Worm (Caenorhabditis elegans) whole organism, young adult: ENCODE measurements around the gene nspc-9.
A peak's percentile ranks its signal among the peaks of the same experiment; 100 is the strongest.

ENCODE experiments used
- B0261.1 ChIP-seq: sonication (generic microtip); optimal IDR thresholded peaks from 2 replicates; lab custom pipeline; 2016; ENCODE audit warnings: mild to moderate bottlenecking, missing genetic modification characterization, moderate library complexity, missing compliant biosample characterization
- C17E4.6 ChIP-seq: fragments of 200-800 bp; sonication (Bioruptor generic); IDR thresholded peaks from 2 replicates; pipeline ENCODE4 v1.3.6; 2022; ENCODE audit warnings: missing genetic modification reagents, missing genetic modification characterization, missing compliant biosample characterization
- D2030.7 ChIP-seq: fragments of 200-800 bp; sonication (Bioruptor generic); IDR thresholded peaks from 2 replicates; pipeline ENCODE4 v1.3.6; 2022; ENCODE audit warnings: missing genetic modification reagents, missing genetic modification characterization, missing compliant biosample characterization
- F22D6.2 ChIP-seq: sonication (generic microtip); optimal IDR thresholded peaks from 2 replicates; lab custom pipeline; 2016; ENCODE audit warnings: mild to moderate bottlenecking, missing genetic modification characterization, missing compliant biosample characterization
- F23B12.7 ChIP-seq: sonication (generic microtip); optimal IDR thresholded peaks from 2 replicates; lab custom pipeline; 2017; ENCODE audit warnings: missing genetic modification characterization, mild to moderate bottlenecking, missing compliant biosample characterization, antibody characterized with exemption, moderate library complexity; ENCODE audit not compliant: insufficient read depth
- F37B4.10 ChIP-seq: fragments of 200-800 bp; sonication (Bioruptor generic); IDR thresholded peaks from 2 replicates; pipeline ENCODE4 v1.3.6; 2022; ENCODE audit warnings: missing genetic modification characterization, missing compliant biosample characterization
- F52B5.7 ChIP-seq: sonication (generic microtip); optimal IDR thresholded peaks from 2 replicates; lab custom pipeline; 2016; ENCODE audit warnings: mild to moderate bottlenecking, missing genetic modification characterization, missing compliant biosample characterization
- T07F8.4 ChIP-seq: sonication (generic microtip); optimal IDR thresholded peaks from 2 replicates; lab custom pipeline; 2016; ENCODE audit warnings: mild to moderate bottlenecking, missing genetic modification characterization, moderate library complexity, missing compliant biosample characterization
- Y53F4B.3 ChIP-seq: fragments of 200-800 bp; sonication (Bioruptor generic); IDR thresholded peaks from 2 replicates; pipeline ENCODE4 v1.3.6; 2022; ENCODE audit warnings: missing genetic modification reagents, missing genetic modification characterization, missing compliant biosample characterization
- ZK185.1 ChIP-seq: sonication (generic microtip); optimal IDR thresholded peaks from 2 replicates; lab custom pipeline; 2016; ENCODE audit warnings: mild to moderate bottlenecking, missing genetic modification characterization, missing compliant biosample characterization; ENCODE audit not compliant: poor library complexity, severe bottlenecking
- ama-1 ChIP-seq, 3 experiments: fragments of 150-350 bp in 1 of 3; sonication (generic microtip) in 2 of 3; optimal IDR thresholded peaks; 2 replicates each; lab custom pipeline; 2014 to 2018; ENCODE audit warnings: missing biosample characterization in 2 of 3, missing genetic modification characterization in 2 of 3, missing genetic modification reagents in 2 of 3
- aptf-2 ChIP-seq: fragments of 200-800 bp; sonication (Bioruptor generic); conservative IDR thresholded peaks from 2 replicates; pipeline ENCODE4 v1.3.6; 2022; ENCODE audit warnings: missing genetic modification reagents, missing genetic modification characterization, missing compliant biosample characterization
- aptf-3 ChIP-seq: fragments of 200-800 bp; sonication (Bioruptor generic); IDR thresholded peaks from 2 replicates; pipeline ENCODE4 v1.3.6; 2022; ENCODE audit warnings: missing genetic modification characterization, missing compliant biosample characterization
- atf-7 ChIP-seq: sonication (generic microtip); optimal IDR thresholded peaks from 2 replicates; lab custom pipeline; 2017; ENCODE audit warnings: mild to moderate bottlenecking, missing genetic modification characterization, missing compliant biosample characterization
- athp-1 ChIP-seq: sonication (generic microtip); optimal IDR thresholded peaks from 2 replicates; lab custom pipeline; 2017; ENCODE audit warnings: mild to moderate bottlenecking, missing genetic modification characterization, missing compliant biosample characterization
- attf-3 ChIP-seq: fragments of 200-800 bp; sonication (Bioruptor generic); conservative IDR thresholded peaks from 2 replicates; pipeline ENCODE4 v1.3.6; 2022; ENCODE audit warnings: missing genetic modification reagents, missing genetic modification characterization, missing compliant biosample characterization
- attf-5 ChIP-seq: fragments of 200-800 bp; sonication (Bioruptor generic); optimal IDR thresholded peaks from 2 replicates; lab custom pipeline; 2018; ENCODE audit warnings: mild to moderate bottlenecking, missing genetic modification characterization, missing compliant biosample characterization
- bed-2 ChIP-seq: fragments of 200-800 bp; sonication (Bioruptor generic); IDR thresholded peaks from 2 replicates; pipeline ENCODE4 v1.3.6; 2022; ENCODE audit warnings: missing genetic modification reagents, missing genetic modification characterization, missing compliant biosample characterization
- efl-1 ChIP-seq: fragments of 150-350 bp; optimal IDR thresholded peaks from 2 replicates; lab custom pipeline; 2014; ENCODE audit warnings: missing biosample characterization, missing genetic modification reagents, missing genetic modification characterization
- hmg-1.2 ChIP-seq: fragments of 200-800 bp; sonication (Bioruptor generic); IDR thresholded peaks from 2 replicates; pipeline ENCODE4 v1.3.6; 2022; ENCODE audit warnings: missing genetic modification reagents, missing genetic modification characterization, missing compliant biosample characterization
- hmg-20 ChIP-seq: fragments of 200-800 bp; sonication (Bioruptor generic); IDR thresholded peaks from 2 replicates; pipeline ENCODE4 v1.3.6; 2022; ENCODE audit warnings: missing genetic modification reagents, missing genetic modification characterization, missing compliant biosample characterization
- lag-1 ChIP-seq: fragments of 200-800 bp; sonication (Bioruptor generic); IDR thresholded peaks from 2 replicates; pipeline ENCODE4 v1.3.6; 2022; ENCODE audit warnings: missing genetic modification reagents, missing genetic modification characterization, missing compliant biosample characterization
- let-526 ChIP-seq: fragments of 200-800 bp; sonication (Bioruptor generic); IDR thresholded peaks from 2 replicates; pipeline ENCODE4 v1.3.6; 2022; ENCODE audit warnings: missing genetic modification reagents, missing genetic modification characterization, missing compliant biosample characterization
- lin-26 ChIP-seq: fragments of 200-800 bp; sonication (Bioruptor generic); IDR thresholded peaks from 2 replicates; pipeline ENCODE4 v1.3.6; 2022; ENCODE audit warnings: missing genetic modification reagents, missing genetic modification characterization, missing compliant biosample characterization
- lin-54 ChIP-seq: fragments of 200-800 bp; sonication (Bioruptor generic); optimal IDR thresholded peaks from 2 replicates; lab custom pipeline; 2018; ENCODE audit warnings: mild to moderate bottlenecking, missing genetic modification characterization, missing compliant biosample characterization
- lsl-1 ChIP-seq: fragments of 200-800 bp; sonication (Bioruptor generic); optimal IDR thresholded peaks from 2 replicates; lab custom pipeline; 2018; ENCODE audit warnings: mild to moderate bottlenecking, missing genetic modification characterization, moderate library complexity, missing compliant biosample characterization
- madf-6 ChIP-seq: fragments of 200-800 bp; sonication (Bioruptor generic); IDR thresholded peaks from 2 replicates; pipeline ENCODE4 v1.3.6; 2022; ENCODE audit warnings: missing genetic modification reagents, missing genetic modification characterization, missing compliant biosample characterization
- nfya-2 ChIP-seq: fragments of 200-800 bp; sonication (Bioruptor generic); IDR thresholded peaks from 2 replicates; pipeline ENCODE4 v1.3.6; 2022; ENCODE audit warnings: missing genetic modification reagents, missing genetic modification characterization, missing compliant biosample characterization
- nfyb-1 ChIP-seq: fragments of 200-800 bp; sonication (Bioruptor generic); IDR thresholded peaks from 2 replicates; pipeline ENCODE4 v1.3.6; 2022; ENCODE audit warnings: missing genetic modification reagents, missing genetic modification characterization, missing compliant biosample characterization
- nhr-80 ChIP-seq: sonication (generic microtip); optimal IDR thresholded peaks from 2 replicates; lab custom pipeline; 2016; ENCODE audit warnings: missing genetic modification characterization, missing compliant biosample characterization
- rcor-1 ChIP-seq: fragments of 200-800 bp; sonication (Bioruptor generic); IDR thresholded peaks from 2 replicates; pipeline ENCODE4 v1.3.6; 2022; ENCODE audit warnings: missing genetic modification reagents, missing genetic modification characterization, missing compliant biosample characterization
- rec-8 ChIP-seq, 2 experiments: sonication (generic microtip); optimal IDR thresholded peaks; 2 replicates each; lab custom pipeline; 2016; ENCODE audit warnings: mild to moderate bottlenecking in 2 of 2, missing genetic modification characterization in 2 of 2, missing genetic modification reagents in 2 of 2, missing genotype in 2 of 2, missing biosample characterization in 1 of 2, missing compliant biosample characterization in 1 of 2, moderate library complexity in 1 of 2
- repo-1 ChIP-seq: sonication (generic microtip); optimal IDR thresholded peaks from 2 replicates; lab custom pipeline; 2017; ENCODE audit warnings: mild to moderate bottlenecking, missing genetic modification characterization, missing compliant biosample characterization
- rpc-1 ChIP-seq, 2 experiments: fragments of 150-350 bp in 1 of 2; sonication (generic microtip) in 1 of 2; optimal IDR thresholded peaks; 2 replicates each; lab custom pipeline; 2014 to 2018; ENCODE audit warnings: missing biosample characterization in 1 of 2, missing genetic modification characterization in 1 of 2, missing genetic modification reagents in 1 of 2, missing genotype in 1 of 2
- snpc-1.1 ChIP-seq: sonication (generic microtip); optimal IDR thresholded peaks from 2 replicates; lab custom pipeline; 2017; ENCODE audit warnings: missing genetic modification characterization, mild to moderate bottlenecking, missing compliant biosample characterization, antibody characterized with exemption, moderate library complexity, missing genotype, missing genetic modification reagents; ENCODE audit not compliant: insufficient read depth
- snpc-1.3 ChIP-seq: sonication (generic microtip); optimal IDR thresholded peaks from 2 replicates; lab custom pipeline; 2017; ENCODE audit warnings: missing genetic modification characterization, mild to moderate bottlenecking, missing compliant biosample characterization, antibody characterized with exemption, moderate library complexity, missing genotype, missing genetic modification reagents; ENCODE audit not compliant: insufficient read depth
- snpc-3.4 ChIP-seq: sonication (generic microtip); optimal IDR thresholded peaks from 2 replicates; lab custom pipeline; 2017; ENCODE audit warnings: missing genetic modification characterization, mild to moderate bottlenecking, missing compliant biosample characterization, antibody characterized with exemption, moderate library complexity, missing genotype, missing genetic modification reagents
- snpc-4 ChIP-seq, 5 experiments: fragments of 150-350 bp in 1 of 5; sonication (generic microtip) in 4 of 5; optimal IDR thresholded peaks; 2 replicates each; lab custom pipeline; 2014 to 2018; ENCODE audit warnings: missing genetic modification characterization in 5 of 5, missing biosample characterization in 3 of 5, antibody characterized with exemption in 2 of 5, mild to moderate bottlenecking in 2 of 5, missing compliant biosample characterization in 2 of 5, missing genotype in 2 of 5, moderate library complexity in 2 of 5, missing genetic modification reagents in 1 of 5
- tbx-9 ChIP-seq: sonication (generic microtip); optimal IDR thresholded peaks from 2 replicates; lab custom pipeline; 2016; ENCODE audit warnings: borderline replicate concordance, missing genetic modification characterization, inconsistent platforms, missing compliant biosample characterization
- unc-62 ChIP-seq: fragments of 150-350 bp; optimal IDR thresholded peaks from 2 replicates; lab custom pipeline; 2014; ENCODE audit warnings: missing biosample characterization, missing genetic modification reagents, missing genetic modification characterization
- zfh-2 ChIP-seq: fragments of 200-800 bp; sonication (Bioruptor generic); conservative IDR thresholded peaks from 2 replicates; pipeline ENCODE4 v1.3.6; 2022; ENCODE audit warnings: missing genetic modification reagents, missing genetic modification characterization, missing compliant biosample characterization
- zim-3 ChIP-seq: sonication (generic microtip); optimal IDR thresholded peaks from 2 replicates; lab custom pipeline; 2017; ENCODE audit warnings: mild to moderate bottlenecking, missing genetic modification characterization, moderate library complexity, missing compliant biosample characterization
- ztf-26 ChIP-seq: sonication (generic microtip); optimal IDR thresholded peaks from 2 replicates; lab custom pipeline; 2017; ENCODE audit warnings: missing genetic modification characterization, missing compliant biosample characterization
- ztf-3 ChIP-seq: fragments of 200-800 bp; sonication (Bioruptor generic); optimal IDR thresholded peaks from 2 replicates; lab custom pipeline; 2018; ENCODE audit warnings: mild to moderate bottlenecking, missing genetic modification characterization, missing compliant biosample characterization
- ztf-6 ChIP-seq: fragments of 200-800 bp; sonication (Bioruptor generic); IDR thresholded peaks from 2 replicates; pipeline ENCODE4 v1.3.6; 2022; ENCODE audit warnings: missing genetic modification reagents, missing genetic modification characterization, missing compliant biosample characterization

The nspc-9 gene

ce11 chrX:12337846-12338490 lies 5.2 kb downstream of the nspc-9 start, which contains the start of gene srd-44 (continued):
- TF ChIP-seq attf-3 (no peak), hmg-1.2 (GFP tag; lab: Robert Waterston, UW) (no peak), aptf-3 (GFP tag; lab: Robert Waterston, UW) (no peak), Y53F4B.3 (GFP tag; lab: Robert Waterston, UW) (no peak), let-526 (GFP tag; lab: Robert Waterston, UW) (no peak), F37B4.10 (GFP tag; lab: Robert Waterston, UW) (no peak), nfya-2 (GFP tag; lab: Robert Waterston, UW) (no peak), T07F8.4 (tag; lab: Kevin White, UChicago) (peak; percentile 52), nfyb-1 (GFP tag; lab: Robert Waterston, UW) (0 out of 2 replicates have a peak, but pooled peaks have one; percentile 45), rec-8 (tag; optimal IDR thresholded peaks at IDR 0.05; lab: Kevin White, UChicago) (peak; percentile 42 to 56), zfh-2 (no peak), ztf-3 (GFP tag; lab: Kevin White, UChicago) (no peak), lin-26 (GFP tag; lab: Robert Waterston, UW) (peak; percentile 86), ztf-26 (tag; lab: Kevin White, UChicago) (peak; percentile 63), snpc-4 (GFP tag; optimal IDR thresholded peaks at IDR 0.05; lab: Kevin White, UChicago) (peak; percentile 56), snpc-4 (tag; optimal IDR thresholded peaks at IDR 0.05; lab: Kevin White, UChicago) (no peak), hmg-20 (GFP tag; lab: Robert Waterston, UW) (peak; percentile 60; the same call in 1 of the 2 replicates), F23B12.7 (tag; lab: Kevin White, UChicago) (no peak), F22D6.2 (tag; lab: Kevin White, UChicago) (no peak), aptf-2 (GFP tag; lab: Robert Waterston, UW) (no peak), attf-5 (GFP tag; lab: Kevin White, UChicago) (no peak), efl-1 (GFP tag; lab: Kevin White, UChicago) (no peak), repo-1 (tag; lab: Kevin White, UChicago) (no peak), snpc-1.3 (tag; lab: Kevin White, UChicago) (peak; percentile 64), C17E4.6 (GFP tag; lab: Robert Waterston, UW) (no peak), unc-62 (no peak), ZK185.1 (tag; lab: Kevin White, UChicago) (peak; percentile 83), B0261.1 (peak; percentile 93), lag-1 (no peak), rpc-1 (optimal IDR thresholded peaks at IDR 0.05; lab: Kevin White, UChicago) (peak; percentile 72), rpc-1 (tag; optimal IDR thresholded peaks at IDR 0.05; lab: Kevin White, UChicago) (peak; percentile 85), ama-1 (optimal IDR thresholded peaks at IDR 0.05; lab: Kevin White, UChicago) (no peak), ama-1 (GFP tag; optimal IDR thresholded peaks at IDR 0.05; lab: Kevin White, UChicago) (no peak), F52B5.7 (no peak), lin-54 (GFP tag; lab: Kevin White, UChicago) (no peak), lsl-1 (GFP tag; lab: Kevin White, UChicago) (no peak), tbx-9 (tag; lab: Kevin White, UChicago) (no peak), bed-2 (GFP tag; lab: Robert Waterston, UW) (no peak), snpc-1.1 (tag; lab: Kevin White, UChicago) (peak; percentile 18), zim-3 (tag; lab: Kevin White, UChicago) (no peak), snpc-3.4 (tag; lab: Kevin White, UChicago) (peak; percentile 40), atf-7 (tag; lab: Kevin White, UChicago) (no peak), madf-6 (GFP tag; lab: Robert Waterston, UW) (no peak), D2030.7 (GFP tag; lab: Robert Waterston, UW) (no peak; the same call in 1 of the 2 replicates), nhr-80 (tag; lab: Kevin White, UChicago) (no peak), ztf-6 (GFP tag; lab: Robert Waterston, UW) (0 out of 2 replicates have a peak, but pooled peaks have one; percentile 22), athp-1 (tag; lab: Kevin White, UChicago) (peak; percentile 45), rcor-1 (peak; percentile 62; the same call in 1 of the 2 replicates)
